Fruit fly (Drosophila melanogaster): Measurements from ENCODE around the gene ssx.
A peak's percentile ranks its signal among the peaks of the same experiment; 100 is the strongest.

DNA sequence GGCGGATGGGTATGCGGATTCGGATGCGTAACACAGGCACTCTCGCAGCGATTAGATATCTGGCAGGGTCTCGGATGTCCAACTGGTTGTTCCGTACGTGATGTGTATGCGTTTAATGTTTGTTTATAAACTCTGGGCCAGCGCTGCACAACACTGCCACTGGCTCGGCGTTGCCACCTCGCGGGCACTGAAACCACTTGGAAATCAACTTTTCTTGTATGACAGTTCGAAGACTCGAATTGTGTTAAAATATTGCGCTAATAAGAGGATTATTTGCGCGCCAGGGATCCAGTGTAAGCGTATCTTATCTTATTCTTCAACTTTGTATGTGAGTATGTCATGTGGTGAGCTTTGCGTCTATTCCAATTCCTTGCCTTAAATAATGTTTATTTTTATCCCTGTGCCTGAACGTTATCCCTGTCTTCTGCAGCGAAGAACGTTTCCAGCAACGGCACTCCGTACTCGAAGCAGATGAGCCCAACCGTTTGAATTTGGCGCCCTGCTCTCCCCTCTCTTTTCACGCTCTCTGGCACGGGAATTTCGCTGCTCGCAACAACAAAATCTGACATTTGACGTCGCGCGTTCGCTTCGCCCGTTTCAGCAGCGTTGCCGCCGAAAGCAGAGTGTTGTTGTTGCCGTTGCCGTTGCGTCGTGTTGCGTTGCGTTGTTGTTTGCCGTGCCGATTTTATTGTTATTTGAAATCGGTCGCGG, 10.1 kb downstream of the ssx start, which contains the start of the genes CG3719 and CG32813:
- TF ChIP-seq fd59A (GFP tag; optimal IDR thresholded peaks at IDR 0.05) (no peak), CG10631 (GFP tag; optimal IDR thresholded peaks at IDR 0.05) (no peak), CG10669 (GFP tag; optimal IDR thresholded peaks at IDR 0.05) (no peak), CG31627 (GFP tag; optimal IDR thresholded peaks at IDR 0.05) (peak; percentile 32)

Data from whole organism, prepupa.